Worm (Caenorhabditis elegans) whole organism, L4 larva: ENCODE results near the gene nsph-4.3.

ENCODE experiments used
- F37D6.2 ChIP-seq: sonication (generic microtip); optimal IDR thresholded peaks from 2 replicates; lab custom pipeline; 2016; ENCODE audit warnings: mild to moderate bottlenecking, missing genetic modification characterization, missing compliant biosample characterization
- R02D3.7 ChIP-seq: fragments of 150-350 bp; sonication (generic microtip); optimal IDR thresholded peaks from 3 replicates; lab custom pipeline; 2014; ENCODE audit warnings: missing biosample characterization, missing genetic modification characterization
- T20F7.1 ChIP-seq: fragments of 200-800 bp; sonication (Bioruptor generic); optimal IDR thresholded peaks from 2 replicates; lab custom pipeline; 2018; ENCODE audit warnings: mild to moderate bottlenecking, missing genetic modification characterization, missing compliant biosample characterization
- Y48G9A.11 ChIP-seq: fragments of 200-800 bp; sonication (Bioruptor generic); IDR thresholded peaks from 2 replicates; pipeline ENCODE4 v1.3.6; 2022; ENCODE audit warnings: missing genetic modification reagents, missing genetic modification characterization, missing compliant biosample characterization
- ama-1 ChIP-seq: fragments of 150-350 bp; optimal IDR thresholded peaks from 2 replicates; lab custom pipeline; 2014; ENCODE audit warnings: inconsistent platforms, mixed read lengths
- arid-1 ChIP-seq: fragments of 200-800 bp; sonication (Bioruptor generic); conservative IDR thresholded peaks from 2 replicates; pipeline ENCODE4 v1.3.6; 2022; ENCODE audit warnings: missing genetic modification reagents, missing genetic modification characterization, missing compliant biosample characterization
- attf-4 ChIP-seq: sonication (generic microtip); optimal IDR thresholded peaks from 3 replicates; lab custom pipeline; 2017; ENCODE audit warnings: missing biosample characterization, missing genetic modification characterization
- ceh-32 ChIP-seq: sonication (generic microtip); optimal IDR thresholded peaks from 2 replicates; lab custom pipeline; 2016; ENCODE audit warnings: mild to moderate bottlenecking, missing genetic modification characterization, missing compliant biosample characterization; ENCODE audit not compliant: poor library complexity
- ceh-44 ChIP-seq: fragments of 200-800 bp; sonication (Bioruptor generic); IDR thresholded peaks from 2 replicates; pipeline ENCODE4 v1.3.6; 2022; ENCODE audit warnings: missing genetic modification reagents, missing genetic modification characterization, missing compliant biosample characterization
- ces-1 ChIP-seq: fragments of 150-350 bp; sonication (generic microtip); optimal IDR thresholded peaks from 4 replicates; lab custom pipeline; 2014; ENCODE audit warnings: missing biosample characterization, missing genetic modification reagents, missing genetic modification characterization
- ctbp-1 ChIP-seq: fragments of 200-800 bp; sonication (Bioruptor generic); IDR thresholded peaks from 2 replicates; pipeline ENCODE4 v1.3.6; 2022; ENCODE audit warnings: missing genetic modification reagents, missing genetic modification characterization, missing compliant biosample characterization
- daf-19 ChIP-seq: fragments of 200-800 bp; sonication (Bioruptor generic); conservative IDR thresholded peaks from 2 replicates; pipeline ENCODE4 v1.3.6; 2022; ENCODE audit warnings: missing genetic modification characterization, missing compliant biosample characterization
- daf-8 ChIP-seq: fragments of 200-800 bp; sonication (Bioruptor generic); IDR thresholded peaks from 2 replicates; pipeline ENCODE4 v1.3.6; 2022; ENCODE audit warnings: missing genetic modification characterization, missing compliant biosample characterization
- dmd-6 ChIP-seq: fragments of 200-800 bp; sonication (Bioruptor generic); IDR thresholded peaks from 2 replicates; pipeline ENCODE4 v1.3.6; 2022; ENCODE audit warnings: missing genetic modification reagents, missing genetic modification characterization, missing compliant biosample characterization
- dmd-8 ChIP-seq: fragments of 200-800 bp; sonication (Bioruptor generic); IDR thresholded peaks from 2 replicates; pipeline ENCODE4 v1.3.6; 2022; ENCODE audit warnings: missing genetic modification characterization, missing compliant biosample characterization
- dmd-9 ChIP-seq: fragments of 200-800 bp; sonication (Bioruptor generic); IDR thresholded peaks from 2 replicates; pipeline ENCODE4 v1.3.6; 2022; ENCODE audit warnings: missing genetic modification reagents, missing genetic modification characterization, missing compliant biosample characterization
- dve-1 ChIP-seq: sonication (generic microtip); optimal IDR thresholded peaks from 2 replicates; lab custom pipeline; 2017; ENCODE audit warnings: antibody characterized with exemption, mild to moderate bottlenecking, missing genetic modification characterization, missing compliant biosample characterization; ENCODE audit not compliant: insufficient read depth
- egl-43 ChIP-seq: fragments of 200-800 bp; sonication (Bioruptor generic); IDR thresholded peaks from 2 replicates; pipeline ENCODE4 v1.3.6; 2022; ENCODE audit warnings: missing genetic modification reagents, missing genetic modification characterization, missing compliant biosample characterization
- fos-1 ChIP-seq: fragments of 150-350 bp; optimal IDR thresholded peaks from 2 replicates; lab custom pipeline; 2014; ENCODE audit warnings: missing biosample characterization, missing genetic modification characterization
- hlh-11 ChIP-seq: fragments of 200-800 bp; sonication (Bioruptor generic); optimal IDR thresholded peaks from 2 replicates; lab custom pipeline; 2018; ENCODE audit warnings: mild to moderate bottlenecking, missing genetic modification characterization, missing compliant biosample characterization
- hmg-1.1 ChIP-seq: fragments of 200-800 bp; sonication (Bioruptor generic); IDR thresholded peaks from 2 replicates; pipeline ENCODE4 v1.3.6; 2022; ENCODE audit warnings: missing genetic modification reagents, missing genetic modification characterization, missing compliant biosample characterization
- lin-1 ChIP-seq: fragments of 200-800 bp; sonication (Bioruptor generic); IDR thresholded peaks from 2 replicates; pipeline ENCODE4 v1.3.6; 2022; ENCODE audit warnings: missing genetic modification reagents, missing genetic modification characterization, missing compliant biosample characterization
- lin-15B ChIP-seq: fragments of 150-350 bp; sonication (generic microtip); optimal IDR thresholded peaks from 3 replicates; lab custom pipeline; 2014; ENCODE audit warnings: missing biosample characterization, missing genetic modification characterization
- lin-38 ChIP-seq: fragments of 200-800 bp; sonication (Bioruptor generic); IDR thresholded peaks from 2 replicates; pipeline ENCODE4 v1.3.6; 2022; ENCODE audit warnings: missing genetic modification reagents, missing genetic modification characterization, missing compliant biosample characterization
- lin-39 ChIP-seq: fragments of 150-350 bp; optimal IDR thresholded peaks from 2 replicates; lab custom pipeline; 2014; ENCODE audit warnings: missing biosample characterization, missing genetic modification reagents, missing genetic modification characterization
- lir-3 ChIP-seq: sonication (generic microtip); optimal IDR thresholded peaks from 2 replicates; lab custom pipeline; 2016; ENCODE audit warnings: mild to moderate bottlenecking, missing genetic modification characterization, missing compliant biosample characterization
- lsy-2 ChIP-seq, 2 experiments: fragments of 150-350 bp in 1 of 2; sonication (generic microtip) in 1 of 2; optimal IDR thresholded peaks; 2 replicates each; lab custom pipeline; 2014 to 2017; ENCODE audit warnings: missing biosample characterization in 2 of 2, missing genetic modification characterization in 2 of 2
- madf-5 ChIP-seq, 2 experiments: fragments of 200-800 bp; sonication (Bioruptor generic); IDR thresholded peaks; 2 replicates each; pipeline ENCODE4 v1.3.6; 2022; ENCODE audit warnings: missing compliant biosample characterization in 2 of 2, missing genetic modification characterization in 2 of 2
- madf-9 ChIP-seq: fragments of 200-800 bp; sonication (Bioruptor generic); conservative IDR thresholded peaks from 2 replicates; pipeline ENCODE4 v1.3.6; 2022; ENCODE audit warnings: missing genetic modification reagents, missing genetic modification characterization, missing compliant biosample characterization
- mdl-1 ChIP-seq, 2 experiments: fragments of 150-350 bp in 1 of 2; sonication (generic microtip) in 1 of 2; optimal IDR thresholded peaks; 2 replicates each; lab custom pipeline; 2014 to 2017; ENCODE audit warnings: missing biosample characterization in 2 of 2, missing genetic modification characterization in 2 of 2
- mep-1 ChIP-seq: fragments of 150-350 bp; sonication (generic microtip); optimal IDR thresholded peaks from 3 replicates; lab custom pipeline; 2014; ENCODE audit warnings: missing biosample characterization, missing genetic modification characterization
- mes-2 ChIP-seq: sonication (generic microtip); optimal IDR thresholded peaks from 2 replicates; lab custom pipeline; 2016; ENCODE audit warnings: missing genotype, mild to moderate bottlenecking, missing genetic modification characterization, missing compliant biosample characterization; ENCODE audit not compliant: poor library complexity, severe bottlenecking
- mxl-3 ChIP-seq: fragments of 200-800 bp; sonication (Bioruptor generic); optimal IDR thresholded peaks from 2 replicates; lab custom pipeline; 2018; ENCODE audit warnings: mild to moderate bottlenecking, missing genetic modification characterization, missing compliant biosample characterization
- nhr-10 ChIP-seq: fragments of 150-350 bp; optimal IDR thresholded peaks from 2 replicates; lab custom pipeline; 2014; ENCODE audit warnings: missing biosample characterization, missing genetic modification characterization
- nhr-102 ChIP-seq: sonication (generic microtip); optimal IDR thresholded peaks from 2 replicates; lab custom pipeline; 2016; ENCODE audit warnings: mild to moderate bottlenecking, missing genetic modification characterization, moderate library complexity, missing compliant biosample characterization
- nhr-111 ChIP-seq: fragments of 200-800 bp; sonication (Bioruptor generic); optimal IDR thresholded peaks from 2 replicates; lab custom pipeline; 2018; ENCODE audit warnings: mild to moderate bottlenecking, missing genetic modification characterization, missing compliant biosample characterization
- nhr-237 ChIP-seq: sonication (generic microtip); optimal IDR thresholded peaks from 2 replicates; lab custom pipeline; 2017; ENCODE audit warnings: missing biosample characterization, missing genetic modification characterization
- nhr-25 ChIP-seq: sonication (generic microtip); optimal IDR thresholded peaks from 2 replicates; lab custom pipeline; 2017; ENCODE audit warnings: missing genetic modification characterization, mild to moderate bottlenecking, missing compliant biosample characterization, antibody characterized with exemption, moderate library complexity, borderline replicate concordance; ENCODE audit not compliant: insufficient read depth
- nhr-41 ChIP-seq: fragments of 200-800 bp; sonication (Bioruptor generic); IDR thresholded peaks from 2 replicates; pipeline ENCODE4 v1.3.6; 2022; ENCODE audit warnings: missing genetic modification reagents, missing genetic modification characterization, missing compliant biosample characterization
- nhr-42 ChIP-seq: fragments of 200-800 bp; sonication (Bioruptor generic); IDR thresholded peaks from 2 replicates; pipeline ENCODE4 v1.3.6; 2022; ENCODE audit warnings: missing genetic modification characterization, missing compliant biosample characterization
- nhr-76 ChIP-seq: fragments of 150-350 bp; optimal IDR thresholded peaks from 2 replicates; lab custom pipeline; 2014; ENCODE audit warnings: missing biosample characterization, missing genetic modification characterization
- php-3 ChIP-seq: fragments of 200-800 bp; sonication (Bioruptor generic); IDR thresholded peaks from 2 replicates; pipeline ENCODE4 v1.3.6; 2022; ENCODE audit warnings: missing genetic modification reagents, missing genetic modification characterization, missing compliant biosample characterization
- pqm-1 ChIP-seq: sonication (generic microtip); optimal IDR thresholded peaks from 2 replicates; lab custom pipeline; 2017; ENCODE audit warnings: missing biosample characterization, missing genetic modification characterization
- sdz-12 ChIP-seq: fragments of 200-800 bp; sonication (Bioruptor generic); optimal IDR thresholded peaks from 2 replicates; lab custom pipeline; 2018; ENCODE audit warnings: mild to moderate bottlenecking, missing genetic modification characterization, missing compliant biosample characterization
- skn-1 ChIP-seq: fragments of 150-350 bp; optimal IDR thresholded peaks from 2 replicates; lab custom pipeline; 2014; ENCODE audit warnings: missing biosample characterization, missing genetic modification characterization
- tag-97 ChIP-seq: fragments of 200-800 bp; sonication (Bioruptor generic); IDR thresholded peaks from 2 replicates; pipeline ENCODE4 v1.3.6; 2022; ENCODE audit warnings: missing genetic modification characterization, missing compliant biosample characterization
- tra-1 ChIP-seq: fragments of 200-800 bp; sonication (Bioruptor generic); IDR thresholded peaks from 2 replicates; pipeline ENCODE4 v1.3.6; 2022; ENCODE audit warnings: missing genetic modification reagents, missing genetic modification characterization, missing compliant biosample characterization
- zfp-3 ChIP-seq: fragments of 200-800 bp; sonication (Bioruptor generic); conservative IDR thresholded peaks from 2 replicates; pipeline ENCODE4 v1.3.6; 2022; ENCODE audit warnings: missing genetic modification reagents, missing genetic modification characterization, missing compliant biosample characterization
- zip-2 ChIP-seq: fragments of 150-350 bp; optimal IDR thresholded peaks from 2 replicates; lab custom pipeline; 2014; ENCODE audit warnings: missing biosample characterization, missing genetic modification characterization

nsph-4.3 gene

DNA sequence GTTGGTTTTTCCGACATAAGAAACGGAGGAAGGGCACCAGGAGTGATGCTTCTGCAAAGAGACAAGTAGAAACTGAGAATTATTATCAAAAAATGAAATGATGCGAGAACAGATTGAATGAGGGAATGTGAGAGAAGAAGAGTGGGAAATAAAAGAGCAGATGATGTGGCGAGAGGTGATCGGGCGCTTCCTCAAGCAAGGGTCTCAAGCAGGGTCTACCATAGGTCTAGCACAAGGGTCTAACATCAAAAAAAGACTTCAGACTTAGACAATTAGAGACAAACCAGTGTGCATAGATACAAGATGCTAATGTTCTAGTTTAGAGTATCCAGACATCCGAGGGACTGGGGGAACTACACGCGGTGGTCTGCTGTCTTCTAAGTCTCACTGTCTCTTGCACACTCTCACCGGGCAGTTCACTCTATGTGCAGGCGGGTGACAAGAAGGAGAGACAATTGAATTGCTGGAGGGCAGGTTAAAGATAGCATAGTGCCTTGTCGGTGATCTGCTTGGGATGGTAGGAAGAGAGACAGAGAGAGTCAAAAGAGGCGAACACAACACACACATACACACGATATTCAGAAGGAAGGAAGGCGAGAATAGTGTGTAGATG is 38.9 kb downstream of the nsph-4.3 start, which contains the start of gene R13A5.7 (continued):
- no peak for TF ChIP-seq nhr-237 (tag; lab: Kevin White, UChicago)
- peak; percentile 68 for TF ChIP-seq nhr-102 (tag; lab: Kevin White, UChicago)
- no peak for TF ChIP-seq madf-5 (GFP tag; IDR thresholded peaks at IDR 0.05; lab: Robert Waterston, UW)
- no peak for TF ChIP-seq dmd-8 (GFP tag; lab: Robert Waterston, UW)
- 0 out of 2 replicates have a peak, but pooled peaks have one; percentile 46 for TF ChIP-seq php-3 (GFP tag; lab: Robert Waterston, UW)
- peak; percentile 93 for TF ChIP-seq hlh-11 (tag; lab: Kevin White, UChicago)
- 0 out of 2 replicates have a peak, but pooled peaks have one; percentile 35 for TF ChIP-seq lin-1 (GFP tag; lab: Robert Waterston, UW)
- peak; percentile 63 for TF ChIP-seq T20F7.1
- 0 out of 2 replicates have a peak, but pooled peaks have one; percentile 25 for TF ChIP-seq nhr-41 (GFP tag; lab: Robert Waterston, UW)
- no peak for TF ChIP-seq fos-1 (tag; lab: Kevin White, UChicago)
- TF ChIP-seq F37D6.2 (tag; lab: Kevin White, UChicago), result peak; percentile 31
- TF ChIP-seq lsy-2 (tag; optimal IDR thresholded peaks at IDR 0.05; lab: Kevin White, UChicago), result peak; percentile 85 to 86
- TF ChIP-seq mdl-1 (tag; optimal IDR thresholded peaks at IDR 0.05; lab: Kevin White, UChicago), result peak; percentile 95 to 96
- peak; percentile 63; the same call in 1 of the 2 replicates for TF ChIP-seq ctbp-1 (GFP tag; lab: Robert Waterston, UW)
- no peak for TF ChIP-seq tag-97 (GFP tag; lab: Robert Waterston, UW)
- no peak for TF ChIP-seq zip-2 (tag; lab: Kevin White, UChicago)
- TF ChIP-seq nhr-42 (GFP tag; lab: Robert Waterston, UW), result no peak
- TF ChIP-seq mxl-3 (GFP tag; lab: Kevin White, UChicago), result peak; percentile 95
- TF ChIP-seq nhr-111 (GFP tag; lab: Kevin White, UChicago), result no peak
- TF ChIP-seq sdz-12 (GFP tag; lab: Kevin White, UChicago), result no peak
- no peak for TF ChIP-seq attf-4 (tag; lab: Kevin White, UChicago)
- 0 out of 2 replicates have a peak, but pooled peaks have one; percentile 37 for TF ChIP-seq tra-1
- TF ChIP-seq daf-8 (GFP tag; lab: Robert Waterston, UW), result no peak
- TF ChIP-seq nhr-10 (tag; lab: Kevin White, UChicago), result no peak
- TF ChIP-seq mep-1, result peak; percentile 83
- peak; percentile 59 for TF ChIP-seq lin-38 (GFP tag; lab: Robert Waterston, UW)
- peak; percentile 88 for TF ChIP-seq dve-1
- no peak for TF ChIP-seq zfp-3
- TF ChIP-seq ces-1 (GFP tag; lab: Kevin White, UChicago), result no peak
- TF ChIP-seq dmd-9 (GFP tag; lab: Robert Waterston, UW), result no peak
- peak; percentile 89 for TF ChIP-seq hmg-1.1
- TF ChIP-seq nhr-25, result peak; percentile 70
- peak; percentile 77 for TF ChIP-seq dmd-6 (GFP tag; lab: Robert Waterston, UW)
- TF ChIP-seq nhr-76 (tag; lab: Kevin White, UChicago), result no peak
- TF ChIP-seq pqm-1 (tag; lab: Kevin White, UChicago), result peak; percentile 27
- 0 out of 2 replicates have a peak, but pooled peaks have one; percentile 38 for TF ChIP-seq ceh-44 (GFP tag; lab: Robert Waterston, UW)
- no peak for TF ChIP-seq ceh-32 (tag; lab: Kevin White, UChicago)
- no peak; the same call in 1 of the 2 replicates for TF ChIP-seq madf-9 (GFP tag; lab: Robert Waterston, UW)
- no peak for TF ChIP-seq skn-1
- TF ChIP-seq arid-1, result peak; percentile 75; the same call in 1 of the 2 replicates
- TF ChIP-seq daf-19 (GFP tag; lab: Robert Waterston, UW), result no peak
- TF ChIP-seq lin-15B, result no peak
- no peak for TF ChIP-seq Y48G9A.11 (GFP tag; lab: Robert Waterston, UW)
- peak; percentile 69 for TF ChIP-seq mes-2
- no peak for TF ChIP-seq lir-3
- TF ChIP-seq lin-39, result no peak
- TF ChIP-seq egl-43 (GFP tag; lab: Robert Waterston, UW), result no peak; the same call in 1 of the 2 replicates
- no peak for TF ChIP-seq R02D3.7 (tag; lab: Kevin White, UChicago)
- TF ChIP-seq ama-1 (lab: Kevin White, UChicago), result no peak
